Fruit fly (Drosophila melanogaster): ENCODE results near the gene mthl6.
A peak's percentile ranks its signal among the peaks of the same experiment; 100 is the strongest.

mthl6 gene

DNA sequence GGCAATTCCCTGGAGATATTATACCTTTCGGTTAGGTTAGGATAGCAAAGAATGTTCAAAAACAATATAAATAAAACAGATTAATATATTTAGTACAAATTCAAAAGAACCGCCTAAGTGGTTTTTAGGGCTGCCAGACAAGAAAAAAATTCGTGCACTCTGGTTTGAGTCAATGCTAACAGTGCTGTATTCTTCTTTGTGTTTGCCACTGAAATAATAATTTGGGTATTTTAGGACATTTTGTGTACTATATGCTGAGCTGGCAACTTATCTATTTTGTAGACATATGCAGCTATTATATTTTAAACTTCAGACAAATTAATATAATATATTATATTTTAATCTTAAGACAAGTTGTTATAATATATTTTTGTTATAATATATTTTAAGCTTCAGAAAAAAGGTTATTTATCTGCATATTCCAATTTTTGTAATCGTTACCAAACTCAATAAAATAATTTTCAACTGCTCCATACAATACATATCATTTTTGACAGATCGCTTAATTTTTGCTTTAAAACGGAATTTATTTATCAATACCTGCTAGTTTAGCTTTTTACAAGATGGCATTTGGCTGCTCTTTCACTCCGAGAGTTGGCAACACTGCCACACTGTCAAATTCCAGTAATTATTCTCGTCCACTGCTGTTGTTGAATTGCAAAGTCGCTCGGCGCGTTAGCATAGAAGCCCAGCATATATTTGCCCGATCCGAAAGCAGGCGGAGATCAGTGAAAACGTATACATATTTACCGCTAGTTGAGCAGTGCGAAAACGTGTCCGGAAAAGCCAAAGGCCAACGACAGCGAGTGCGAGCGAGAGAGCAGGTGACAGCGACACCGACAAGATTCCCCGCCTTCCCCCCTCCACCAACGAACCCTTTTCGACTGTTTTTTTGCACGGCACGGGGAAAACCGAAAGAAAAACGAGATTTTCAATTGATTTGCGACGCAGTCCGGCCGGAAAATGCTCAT is 24.9 kb downstream of the mthl6 start, which contains the start of gene CG7546:
Gene CG7546, plus strand, starts transcription at position 573 of the 971 bp plus-strand sequence.
- peak; percentile 57 for TF ChIP-seq woc (GFP tag; optimal IDR thresholded peaks at IDR 0.05)
- TF ChIP-seq psq (GFP tag; optimal IDR thresholded peaks at IDR 0.05) = peak; percentile 56
- peak in 1 of 2 experiments; percentile 59 for TF ChIP-seq foxo (GFP tag; optimal IDR thresholded peaks at IDR 0.05)
- peak; percentile 17 for TF ChIP-seq fru (GFP tag; optimal IDR thresholded peaks at IDR 0.05)
- TF ChIP-seq Hnf4 (GFP tag; optimal IDR thresholded peaks at IDR 0.05) = no peak
- TF ChIP-seq HLH106 (tag; optimal IDR thresholded peaks at IDR 0.05) = peak; percentile 50
- peak; percentile 96 for TF ChIP-seq Myc (optimal IDR thresholded peaks at IDR 0.05)
- peak; percentile 3 for TF ChIP-seq sv (GFP tag; optimal IDR thresholded peaks at IDR 0.05)
- TF ChIP-seq Abd-B (GFP tag; optimal IDR thresholded peaks at IDR 0.05) = no peak
- TF ChIP-seq Sp1 (GFP tag; optimal IDR thresholded peaks at IDR 0.05) = peak; percentile 31
- no peak for TF ChIP-seq N (GFP tag; optimal IDR thresholded peaks at IDR 0.05)
- TF ChIP-seq OdsH (GFP tag; optimal IDR thresholded peaks at IDR 0.05) = peak; percentile 14
- TF ChIP-seq Rel (GFP tag; optimal IDR thresholded peaks at IDR 0.05) = no peak
- TF ChIP-seq Rel (tag; optimal IDR thresholded peaks at IDR 0.05) = peak; percentile 66
- peak; percentile 5 for TF ChIP-seq CG9705 (GFP tag; optimal IDR thresholded peaks at IDR 0.05)
- TF ChIP-seq br (GFP tag; optimal IDR thresholded peaks at IDR 0.05) = no peak
- TF ChIP-seq rgr (GFP tag; optimal IDR thresholded peaks at IDR 0.05) = peak; percentile 58

DNA sequence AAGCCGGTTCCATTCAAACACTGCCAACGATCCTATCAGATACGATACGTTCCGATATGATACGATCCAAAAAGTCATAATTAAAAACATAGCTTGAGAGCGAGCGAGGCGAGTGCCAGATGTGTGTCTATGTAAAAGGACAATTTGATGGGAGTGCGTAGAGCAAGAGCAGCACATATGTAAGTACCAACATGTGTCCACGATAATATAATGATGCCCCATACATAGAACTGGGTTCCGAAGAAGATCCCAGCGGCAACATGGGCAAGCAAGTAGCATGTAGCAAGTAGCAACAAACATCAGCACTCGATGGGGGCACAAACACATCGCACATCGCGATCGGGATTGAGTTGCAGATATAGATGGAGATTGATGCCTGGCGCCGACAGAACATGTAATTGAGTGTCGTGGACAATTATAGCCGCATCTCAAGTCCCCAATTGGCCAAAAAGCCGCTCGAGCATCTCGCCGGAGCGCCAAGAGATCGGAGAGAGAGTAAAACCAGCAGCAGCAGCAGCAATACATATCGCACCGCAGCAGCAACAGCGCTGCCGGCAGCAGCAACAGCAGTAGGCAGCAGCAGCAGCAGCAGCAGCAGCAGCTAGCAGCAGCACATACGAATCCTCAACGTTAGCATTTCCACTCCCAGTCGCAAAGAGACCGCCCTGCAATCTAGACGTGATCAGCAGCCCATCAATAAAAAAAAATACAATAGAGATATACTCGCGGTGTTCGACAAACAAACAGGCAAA is 32.8 kb downstream of the mthl6 start, which contains the start of gene ltl:
Gene ltl, plus strand, starts transcription at position 647 of the 752 bp plus-strand sequence.
- no peak for TF ChIP-seq usp (GFP tag; optimal IDR thresholded peaks at IDR 0.05)
- no peak for TF ChIP-seq sage (GFP tag; optimal IDR thresholded peaks at IDR 0.05)
- peak; percentile 20 for TF ChIP-seq Vsx2 (GFP tag; optimal IDR thresholded peaks at IDR 0.05; ENCODE audit: partially characterized antibody)
- TF ChIP-seq Dfd (GFP tag; optimal IDR thresholded peaks at IDR 0.05) = peak; percentile 91
- no peak for TF ChIP-seq dsf (GFP tag; optimal IDR thresholded peaks at IDR 0.05; ENCODE audit: borderline replicate concordance)

DNA sequence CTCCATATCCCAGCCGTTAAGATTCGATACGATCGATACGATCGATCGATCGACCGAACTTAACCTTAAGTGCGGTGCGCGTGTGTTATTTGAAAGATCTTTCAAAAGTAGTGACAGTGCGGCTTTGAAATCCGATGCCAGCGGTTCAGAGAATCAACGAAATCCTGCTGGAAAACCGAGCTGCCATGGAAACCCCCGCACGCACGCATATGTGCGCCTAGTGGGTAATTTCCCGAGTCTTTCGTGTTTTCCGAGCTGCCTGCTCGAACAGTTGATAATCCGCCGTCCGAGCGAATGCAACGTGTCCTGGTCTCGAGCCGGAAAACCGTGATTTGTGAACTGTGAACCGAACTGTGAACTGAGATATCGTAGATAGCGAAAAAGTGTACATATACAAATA is 33.5 kb downstream of the mthl6 start:
- TF ChIP-seq Rel (GFP tag; optimal IDR thresholded peaks at IDR 0.05) = no peak
- peak; percentile 33 for TF ChIP-seq Rel (tag; optimal IDR thresholded peaks at IDR 0.05)
- no peak for TF ChIP-seq rgr (GFP tag; optimal IDR thresholded peaks at IDR 0.05)
- no peak for TF ChIP-seq OdsH (GFP tag; optimal IDR thresholded peaks at IDR 0.05)
- TF ChIP-seq fru (GFP tag; optimal IDR thresholded peaks at IDR 0.05) = no peak
- TF ChIP-seq N (GFP tag; optimal IDR thresholded peaks at IDR 0.05) = no peak

DNA sequence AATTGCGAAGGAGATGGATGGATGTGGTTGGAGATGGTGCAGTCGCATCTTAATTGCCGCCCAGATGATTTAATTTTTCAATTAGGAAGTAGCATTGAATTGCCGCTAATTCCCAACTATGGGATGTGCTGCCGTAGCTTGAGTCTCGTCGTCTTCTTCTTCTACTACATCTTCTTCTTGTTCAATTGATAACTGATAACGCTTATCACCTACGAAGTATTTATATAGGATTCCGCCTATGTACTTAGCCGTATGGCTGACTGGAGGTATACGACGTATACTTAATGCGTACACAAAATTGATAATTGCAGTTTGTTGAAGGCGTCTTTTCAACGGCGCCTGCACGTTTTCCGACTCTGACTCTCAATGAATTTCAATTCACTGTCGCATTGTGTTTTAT is 34.9 kb downstream of the mthl6 start:
- TF ChIP-seq Rel (GFP tag; optimal IDR thresholded peaks at IDR 0.05) (no peak), Rel (tag; optimal IDR thresholded peaks at IDR 0.05) (no peak), sv (GFP tag; optimal IDR thresholded peaks at IDR 0.05) (no peak), CrebA (GFP tag; optimal IDR thresholded peaks at IDR 0.05; ENCODE audit: borderline replicate concordance) (no peak), Hnf4 (GFP tag; optimal IDR thresholded peaks at IDR 0.05) (no peak), ey (GFP tag; optimal IDR thresholded peaks at IDR 0.05) (no peak), Dfd (GFP tag; optimal IDR thresholded peaks at IDR 0.05) (no peak), pan (optimal IDR thresholded peaks at IDR 0.05) (no peak), fru (GFP tag; optimal IDR thresholded peaks at IDR 0.05) (no peak), woc (GFP tag; optimal IDR thresholded peaks at IDR 0.05) (no peak)

DNA sequence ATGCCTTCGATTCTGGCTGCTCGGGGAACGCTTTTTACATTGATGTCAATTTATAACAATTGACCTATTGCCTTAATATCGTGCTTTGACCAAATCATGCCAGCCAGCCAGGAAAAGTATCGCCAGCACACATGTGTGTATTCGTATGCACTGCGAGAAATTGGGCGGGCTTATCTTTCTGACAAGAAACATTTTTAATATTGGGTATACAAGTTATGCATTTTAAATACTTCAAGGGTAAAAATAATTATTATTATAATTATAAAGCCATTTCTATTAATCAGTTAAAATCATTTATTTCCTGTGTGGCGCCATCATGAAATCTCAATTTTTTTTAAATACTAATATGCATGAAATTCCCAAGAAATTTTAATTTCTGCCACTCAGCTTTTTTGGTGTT is 36.1 kb downstream of the mthl6 start:
- TF ChIP-seq Hr83 (GFP tag; optimal IDR thresholded peaks at IDR 0.05; ENCODE audit: poor library complexity, severe bottlenecking) = no peak
- no peak for TF ChIP-seq CG32264 (GFP tag; optimal IDR thresholded peaks at IDR 0.05)
- TF ChIP-seq Myc (optimal IDR thresholded peaks at IDR 0.05) = no peak
- no peak for TF ChIP-seq dsf (GFP tag; optimal IDR thresholded peaks at IDR 0.05; ENCODE audit: borderline replicate concordance)
- TF ChIP-seq Vsx2 (GFP tag; optimal IDR thresholded peaks at IDR 0.05; ENCODE audit: partially characterized antibody) = no peak
- TF ChIP-seq pan (optimal IDR thresholded peaks at IDR 0.05) = no peak
- TF ChIP-seq GATAd (GFP tag; optimal IDR thresholded peaks at IDR 0.05) = no peak
- no peak for TF ChIP-seq tai (GFP tag; optimal IDR thresholded peaks at IDR 0.05)
- TF ChIP-seq sage (GFP tag; optimal IDR thresholded peaks at IDR 0.05) = no peak
- no peak for TF ChIP-seq N (GFP tag; optimal IDR thresholded peaks at IDR 0.05)
- TF ChIP-seq woc (GFP tag; optimal IDR thresholded peaks at IDR 0.05) = no peak
- TF ChIP-seq foxo (GFP tag; optimal IDR thresholded peaks at IDR 0.05) = no peak
- no peak for TF ChIP-seq Abd-B (GFP tag; optimal IDR thresholded peaks at IDR 0.05)
- no peak for TF ChIP-seq rgr (GFP tag; optimal IDR thresholded peaks at IDR 0.05)
- TF ChIP-seq br (GFP tag; optimal IDR thresholded peaks at IDR 0.05) = no peak
